Worm (Caenorhabditis elegans) whole organism, L1 larva: ENCODE results near the gene F32H5.4.

Source experiments
- C16A3.4 ChIP-seq: fragments of 150-350 bp; optimal IDR thresholded peaks from 2 replicates; lab custom pipeline; 2014; ENCODE audit warnings: missing biosample characterization, missing genetic modification characterization
- C34B4.2 ChIP-seq: sonication (generic microtip); optimal IDR thresholded peaks from 2 replicates; lab custom pipeline; 2017; ENCODE audit warnings: mild to moderate bottlenecking, missing genetic modification characterization, missing compliant biosample characterization
- F16B12.6 ChIP-seq: fragments of 150-350 bp; optimal IDR thresholded peaks from 2 replicates; lab custom pipeline; 2014; ENCODE audit warnings: missing biosample characterization, missing genetic modification characterization
- aha-1 ChIP-seq: fragments of 150-350 bp; optimal IDR thresholded peaks from 2 replicates; lab custom pipeline; 2014; ENCODE audit warnings: missing biosample characterization, missing genetic modification characterization
- blmp-1 ChIP-seq: fragments of 150-350 bp; optimal IDR thresholded peaks from 2 replicates; lab custom pipeline; 2014; ENCODE audit warnings: missing biosample characterization, missing genetic modification characterization
- ceh-63 ChIP-seq: fragments of 200-800 bp; sonication (Bioruptor generic); optimal IDR thresholded peaks from 2 replicates; lab custom pipeline; 2018; ENCODE audit warnings: mild to moderate bottlenecking, missing genetic modification characterization, missing compliant biosample characterization
- ceh-8 ChIP-seq: fragments of 200-800 bp; sonication (Bioruptor generic); optimal IDR thresholded peaks from 2 replicates; lab custom pipeline; 2018; ENCODE audit warnings: mild to moderate bottlenecking, missing genetic modification characterization, moderate library complexity, missing compliant biosample characterization
- ceh-88 ChIP-seq: fragments of 200-800 bp; sonication (Bioruptor generic); IDR thresholded peaks from 2 replicates; pipeline ENCODE4 v1.3.6; 2022; ENCODE audit warnings: missing genetic modification characterization, missing compliant biosample characterization
- egl-27 ChIP-seq, 2 experiments: fragments of 150-350 bp in 1 of 2; sonication (generic microtip); optimal IDR thresholded peaks; 3 replicates each; lab custom pipeline; 2017 to 2018; ENCODE audit warnings: missing biosample characterization in 2 of 2, missing genetic modification characterization in 2 of 2, missing genetic modification reagents in 2 of 2
- elt-2 ChIP-seq: sonication (generic microtip); optimal IDR thresholded peaks from 2 replicates; lab custom pipeline; 2016; ENCODE audit warnings: missing genetic modification characterization, mild to moderate bottlenecking, inconsistent platforms, missing compliant biosample characterization, missing genetic modification reagents
- ets-5 ChIP-seq: fragments of 200-800 bp; sonication (Bioruptor generic); IDR thresholded peaks from 2 replicates; pipeline ENCODE4 v1.3.6; 2022; ENCODE audit warnings: missing genetic modification characterization, missing compliant biosample characterization
- fkh-8 ChIP-seq: sonication (generic microtip); optimal IDR thresholded peaks from 2 replicates; lab custom pipeline; 2016; ENCODE audit warnings: mild to moderate bottlenecking, missing genetic modification characterization, missing compliant biosample characterization
- fos-1 ChIP-seq: fragments of 150-350 bp; optimal IDR thresholded peaks from 2 replicates; lab custom pipeline; 2014; ENCODE audit warnings: missing biosample characterization, missing genetic modification characterization
- grh-1 ChIP-seq: fragments of 200-800 bp; sonication (Bioruptor generic); IDR thresholded peaks from 2 replicates; pipeline ENCODE4 v1.3.6; 2022; ENCODE audit warnings: missing genetic modification reagents, missing genetic modification characterization, missing compliant biosample characterization
- hlh-4 ChIP-seq: sonication (generic microtip); optimal IDR thresholded peaks from 2 replicates; lab custom pipeline; 2016; ENCODE audit warnings: mild to moderate bottlenecking, missing genetic modification characterization, missing compliant biosample characterization
- irx-1 ChIP-seq: sonication (generic microtip); optimal IDR thresholded peaks from 2 replicates; lab custom pipeline; 2016; ENCODE audit warnings: missing genetic modification characterization, missing compliant biosample characterization
- lin-13 ChIP-seq: fragments of 150-350 bp; optimal IDR thresholded peaks from 2 replicates; lab custom pipeline; 2014; ENCODE audit warnings: missing biosample characterization, missing genetic modification reagents, missing genetic modification characterization
- lin-14 ChIP-seq: fragments of 200-800 bp; sonication (Bioruptor generic); optimal IDR thresholded peaks from 2 replicates; lab custom pipeline; 2018; ENCODE audit warnings: mild to moderate bottlenecking, missing genetic modification characterization, moderate library complexity, missing compliant biosample characterization
- lin-35 ChIP-seq, 2 experiments: fragments of 150-350 bp; optimal IDR thresholded peaks; 2 replicates each; lab custom pipeline; 2014; ENCODE audit warnings: missing biosample characterization in 2 of 2, missing genetic modification characterization in 2 of 2, missing genetic modification reagents in 2 of 2
- mdl-1 ChIP-seq, 2 experiments: fragments of 150-350 bp; optimal IDR thresholded peaks; 2 replicates each; lab custom pipeline; 2014 to 2017; ENCODE audit warnings: missing biosample characterization in 2 of 2, missing genetic modification characterization in 2 of 2, inconsistent platforms in 1 of 2
- mep-1 ChIP-seq: fragments of 150-350 bp; optimal IDR thresholded peaks from 2 replicates; lab custom pipeline; 2014; ENCODE audit warnings: missing biosample characterization, missing genetic modification characterization
- nhr-11 ChIP-seq: fragments of 150-350 bp; optimal IDR thresholded peaks from 2 replicates; lab custom pipeline; 2014; ENCODE audit warnings: missing biosample characterization, missing genetic modification characterization
- nhr-20 ChIP-seq: sonication (generic microtip); optimal IDR thresholded peaks from 2 replicates; lab custom pipeline; 2016; ENCODE audit warnings: mild to moderate bottlenecking, missing genetic modification characterization, missing compliant biosample characterization
- nhr-71 ChIP-seq: sonication (generic microtip); optimal IDR thresholded peaks from 2 replicates; lab custom pipeline; 2016; ENCODE audit warnings: mild to moderate bottlenecking, missing genetic modification characterization, moderate library complexity, missing compliant biosample characterization
- nhr-85 ChIP-seq: sonication (generic microtip); peaks from one replicate; lab custom pipeline; 2016; ENCODE audit warnings: missing genetic modification characterization, inconsistent platforms, missing compliant biosample characterization
- pax-3 ChIP-seq: fragments of 200-800 bp; sonication (Bioruptor generic); optimal IDR thresholded peaks from 2 replicates; lab custom pipeline; 2018; ENCODE audit warnings: mild to moderate bottlenecking, missing genetic modification characterization, moderate library complexity, missing compliant biosample characterization
- pqm-1 ChIP-seq: sonication (generic microtip); optimal IDR thresholded peaks from 3 replicates; lab custom pipeline; 2017; ENCODE audit warnings: missing biosample characterization, missing genetic modification characterization
- rnt-1 ChIP-seq: sonication (generic microtip); optimal IDR thresholded peaks from 2 replicates; lab custom pipeline; 2016; ENCODE audit warnings: mild to moderate bottlenecking, missing genetic modification characterization, moderate library complexity, missing compliant biosample characterization
- snpc-4 ChIP-seq: fragments of 150-350 bp; optimal IDR thresholded peaks from 2 replicates; lab custom pipeline; 2014; ENCODE audit warnings: missing biosample characterization, missing genetic modification characterization
- unc-130 ChIP-seq: fragments of 150-350 bp; optimal IDR thresholded peaks from 2 replicates; lab custom pipeline; 2017; ENCODE audit warnings: missing biosample characterization, missing genetic modification characterization, inconsistent platforms
- unc-30 ChIP-seq: sonication (generic microtip); optimal IDR thresholded peaks from 2 replicates; lab custom pipeline; 2017; ENCODE audit warnings: missing biosample characterization, missing genetic modification characterization
- unc-86 ChIP-seq: sonication (generic microtip); optimal IDR thresholded peaks from 2 replicates; lab custom pipeline; 2016; ENCODE audit warnings: missing genetic modification characterization, missing compliant biosample characterization
- xbp-1 ChIP-seq: sonication (generic microtip); optimal IDR thresholded peaks from 2 replicates; lab custom pipeline; 2016; ENCODE audit warnings: missing genetic modification characterization, missing compliant biosample characterization
- ztf-4 ChIP-seq: fragments of 150-350 bp; optimal IDR thresholded peaks from 2 replicates; lab custom pipeline; 2014; ENCODE audit warnings: missing biosample characterization, missing genetic modification characterization

F32H5.4 gene

ce11 chrV:13333386-13334180, 26.8 kb upstream of the F32H5.4 start, which contains the start of gene nhr-168:
TSS of gene nhr-168 (minus strand) at chrV:13333871.
- TF ChIP-seq ceh-88 (GFP tag; lab: Robert Waterston, UW) (no peak), lin-14 (GFP tag; lab: Kevin White, UChicago) (peak; percentile 68), aha-1 (tag; lab: Kevin White, UChicago) (no peak), blmp-1 (tag; lab: Kevin White, UChicago) (peak; percentile 38), C34B4.2 (tag; lab: Kevin White, UChicago) (no peak), pqm-1 (tag; lab: Kevin White, UChicago) (no peak), elt-2 (tag; lab: Kevin White, UChicago) (peak; percentile 72), mdl-1 (tag; optimal IDR thresholded peaks at IDR 0.05; lab: Kevin White, UChicago) (no peak), nhr-20 (tag; lab: Kevin White, UChicago) (peak; percentile 5), grh-1 (GFP tag; lab: Robert Waterston, UW) (peak; percentile 41), hlh-4 (tag; lab: Kevin White, UChicago) (no peak), pax-3 (tag; lab: Kevin White, UChicago) (peak; percentile 39), unc-86 (tag; lab: Kevin White, UChicago) (no peak), lin-13 (GFP tag; lab: Kevin White, UChicago) (no peak), C16A3.4 (tag; lab: Kevin White, UChicago) (no peak), ceh-63 (GFP tag; lab: Kevin White, UChicago) (no peak), ztf-4 (no peak), nhr-85 (tag; lab: Kevin White, UChicago) (peak; percentile 88), unc-30 (tag; lab: Kevin White, UChicago) (no peak), ceh-8 (GFP tag; lab: Kevin White, UChicago) (no peak), rnt-1 (tag; lab: Kevin White, UChicago) (peak; percentile 12), nhr-11 (tag; lab: Kevin White, UChicago) (no peak)

- TF ChIP-seq nhr-85 (tag; lab: Kevin White, UChicago): peak; percentile 18
- TF ChIP-seq nhr-20 (tag; lab: Kevin White, UChicago): peak; percentile 11
- TF ChIP-seq irx-1 (tag; lab: Kevin White, UChicago): no peak
- TF ChIP-seq ets-5 (GFP tag; lab: Robert Waterston, UW): no peak
- peak in 1 of 2 experiments; percentile 11 for TF ChIP-seq mdl-1 (tag; optimal IDR thresholded peaks at IDR 0.05; lab: Kevin White, UChicago)
- TF ChIP-seq lin-14 (GFP tag; lab: Kevin White, UChicago): peak; percentile 3
- peak; percentile 7 for TF ChIP-seq rnt-1 (tag; lab: Kevin White, UChicago)
- peak; percentile 27 for TF ChIP-seq fkh-8 (tag; lab: Kevin White, UChicago)
- TF ChIP-seq snpc-4: no peak
- TF ChIP-seq nhr-71: peak; percentile 19
- no peak for TF ChIP-seq egl-27 (tag; optimal IDR thresholded peaks at IDR 0.05; lab: Kevin White, UChicago)
- TF ChIP-seq xbp-1: no peak
- no peak for TF ChIP-seq C16A3.4 (tag; lab: Kevin White, UChicago)
- peak in 1 of 2 experiments; percentile 4 for TF ChIP-seq lin-35 (GFP tag; optimal IDR thresholded peaks at IDR 0.05; lab: Kevin White, UChicago)
- TF ChIP-seq F16B12.6 (tag; lab: Kevin White, UChicago): no peak
These were observed 25.9 kb upstream of the F32H5.4 start for ce11 chrV:13334447-13334846.

- no peak for TF ChIP-seq unc-130 (tag; lab: Kevin White, UChicago)
- no peak for TF ChIP-seq fos-1 (tag; lab: Kevin White, UChicago)
- peak; percentile 21 for TF ChIP-seq blmp-1 (tag; lab: Kevin White, UChicago)
- peak; percentile 26 for TF ChIP-seq mep-1 (tag; lab: Kevin White, UChicago)
These were observed 24.4 kb upstream of the F32H5.4 start, which contains the start of gene C50B6.9 for ce11 chrV:13335883-13336419. TSS of gene C50B6.9 (plus strand) at chrV:13336369.
